Worm (Caenorhabditis elegans) whole organism, midembryonic: Measurements from ENCODE around the gene str-23.

Experiments
- cog-1 ChIP-seq: sonication (generic microtip); optimal IDR thresholded peaks from 2 replicates; lab custom pipeline; 2016; ENCODE audit warnings: missing genetic modification characterization, missing compliant biosample characterization
- flt-1 ChIP-seq: fragments of 200-800 bp; sonication (Bioruptor generic); IDR thresholded peaks from 2 replicates; pipeline ENCODE4 v1.3.6; 2022; ENCODE audit warnings: missing genetic modification characterization, missing compliant biosample characterization
- med-1 ChIP-seq: sonication (generic microtip); optimal IDR thresholded peaks from 2 replicates; lab custom pipeline; 2017; ENCODE audit warnings: missing genetic modification characterization, mild to moderate bottlenecking, missing compliant biosample characterization, antibody characterized with exemption, missing genetic modification reagents; ENCODE audit not compliant: insufficient read depth
- ref-1 ChIP-seq: fragments of 200-800 bp; sonication (Bioruptor generic); conservative IDR thresholded peaks from 2 replicates; pipeline ENCODE4 v1.3.6; 2022; ENCODE audit warnings: missing genetic modification reagents, missing genetic modification characterization, missing compliant biosample characterization
- tab-1 ChIP-seq: fragments of 200-800 bp; sonication (Bioruptor generic); IDR thresholded peaks from 2 replicates; pipeline ENCODE4 v1.3.6; 2022; ENCODE audit warnings: missing genetic modification characterization, missing compliant biosample characterization
- ztf-23 ChIP-seq: fragments of 200-800 bp; sonication (Bioruptor generic); IDR thresholded peaks from 2 replicates; pipeline ENCODE4 v1.3.6; 2022; ENCODE audit warnings: missing genetic modification reagents, missing genetic modification characterization, missing compliant biosample characterization
- ztf-29 ChIP-seq: fragments of 200-800 bp; sonication (Bioruptor generic); IDR thresholded peaks from 2 replicates; pipeline ENCODE4 v1.3.6; 2022; ENCODE audit warnings: missing genetic modification reagents, missing genetic modification characterization, missing compliant biosample characterization

DNA sequence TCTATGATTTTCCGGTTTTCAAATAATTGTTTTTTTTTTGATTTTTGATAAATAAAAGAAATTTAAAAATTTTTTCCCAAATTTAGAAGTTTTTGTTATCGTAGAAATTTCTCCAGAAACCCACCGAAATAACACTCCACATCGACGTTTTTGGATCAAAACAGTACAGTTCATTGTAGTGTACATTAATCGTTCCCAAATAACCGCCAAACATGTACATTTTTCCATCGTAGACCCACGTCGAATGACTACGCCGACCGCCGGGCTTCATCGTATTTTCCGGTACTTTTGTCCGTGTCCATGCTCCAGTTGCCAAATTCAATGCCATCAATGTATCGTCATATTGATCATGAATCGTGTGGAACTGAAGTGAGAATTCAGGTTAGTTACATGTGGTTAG lies 9.4 kb downstream of the str-23 start, which contains the start of gene F53E4.2:
- TF ChIP-seq ztf-23 (GFP tag; lab: Robert Waterston, UW) = no peak
- TF ChIP-seq flt-1 (GFP tag; lab: Robert Waterston, UW) = no peak
- no peak for TF ChIP-seq med-1 (GFP tag; lab: Kevin White, UChicago)
- no peak for TF ChIP-seq tab-1 (GFP tag; lab: Robert Waterston, UW)
- TF ChIP-seq ztf-29 (GFP tag; lab: Robert Waterston, UW) = no peak
- no peak for TF ChIP-seq ref-1
- no peak for TF ChIP-seq cog-1 (tag; lab: Kevin White, UChicago)
